Worm (Caenorhabditis elegans) whole organism, L4 larva: ENCODE measurements around the gene gpdh-2.

Source experiments
- F37D6.2 ChIP-seq: sonication (generic microtip); optimal IDR thresholded peaks from 2 replicates; lab custom pipeline; 2016; ENCODE audit warnings: mild to moderate bottlenecking, missing genetic modification characterization, missing compliant biosample characterization
- T20F7.1 ChIP-seq: fragments of 200-800 bp; sonication (Bioruptor generic); optimal IDR thresholded peaks from 2 replicates; lab custom pipeline; 2018; ENCODE audit warnings: mild to moderate bottlenecking, missing genetic modification characterization, missing compliant biosample characterization
- T26A8.4 ChIP-seq: fragments of 200-800 bp; sonication (Bioruptor generic); IDR thresholded peaks from 2 replicates; pipeline ENCODE4 v1.3.6; 2022; ENCODE audit warnings: missing genetic modification characterization, missing compliant biosample characterization
- Y5F2A.4 ChIP-seq: fragments of 200-800 bp; sonication (Bioruptor generic); optimal IDR thresholded peaks from 2 replicates; lab custom pipeline; 2018; ENCODE audit warnings: mild to moderate bottlenecking, missing genetic modification characterization, missing compliant biosample characterization
- Y75B8A.6 ChIP-seq: fragments of 200-800 bp; sonication (Bioruptor generic); IDR thresholded peaks from 2 replicates; pipeline ENCODE4 v1.3.6; 2022; ENCODE audit warnings: missing genetic modification reagents, missing genetic modification characterization, missing compliant biosample characterization
- aha-1 ChIP-seq: fragments of 150-350 bp; peaks from one replicate; lab custom pipeline; 2014; ENCODE audit warnings: missing biosample characterization, missing genetic modification characterization
- aly-2 ChIP-seq: sonication (generic microtip); optimal IDR thresholded peaks from 2 replicates; lab custom pipeline; 2018; ENCODE audit warnings: missing biosample characterization, missing genetic modification characterization
- ama-1 ChIP-seq: fragments of 150-350 bp; optimal IDR thresholded peaks from 2 replicates; lab custom pipeline; 2014; ENCODE audit warnings: inconsistent platforms, mixed read lengths
- arid-1 ChIP-seq: fragments of 200-800 bp; sonication (Bioruptor generic); conservative IDR thresholded peaks from 2 replicates; pipeline ENCODE4 v1.3.6; 2022; ENCODE audit warnings: missing genetic modification reagents, missing genetic modification characterization, missing compliant biosample characterization
- ceh-20 ChIP-seq: fragments of 200-800 bp; sonication (Bioruptor generic); IDR thresholded peaks from 2 replicates; pipeline ENCODE4 v1.3.6; 2022; ENCODE audit warnings: missing genetic modification reagents, missing genetic modification characterization, missing compliant biosample characterization
- daf-12 ChIP-seq: fragments of 150-350 bp; optimal IDR thresholded peaks from 2 replicates; lab custom pipeline; 2014; ENCODE audit warnings: missing biosample characterization, missing genetic modification reagents, missing genetic modification characterization
- daf-16 ChIP-seq, 3 experiments: sonication (generic microtip); optimal IDR thresholded peaks; 2 replicates each; lab custom pipeline; 2016 to 2017; ENCODE audit warnings: missing genetic modification characterization in 3 of 3, missing genetic modification reagents in 3 of 3, mild to moderate bottlenecking in 2 of 3, missing compliant biosample characterization in 2 of 3, missing biosample characterization in 1 of 3, moderate library complexity in 1 of 3
- daf-19 ChIP-seq: fragments of 200-800 bp; sonication (Bioruptor generic); conservative IDR thresholded peaks from 2 replicates; pipeline ENCODE4 v1.3.6; 2022; ENCODE audit warnings: missing genetic modification characterization, missing compliant biosample characterization
- dpl-1 ChIP-seq: fragments of 150-350 bp; optimal IDR thresholded peaks from 2 replicates; lab custom pipeline; 2014; ENCODE audit warnings: missing biosample characterization, missing genetic modification reagents, missing genetic modification characterization
- dve-1 ChIP-seq: sonication (generic microtip); optimal IDR thresholded peaks from 2 replicates; lab custom pipeline; 2017; ENCODE audit warnings: antibody characterized with exemption, mild to moderate bottlenecking, missing genetic modification characterization, missing compliant biosample characterization; ENCODE audit not compliant: insufficient read depth
- fkh-10 ChIP-seq: fragments of 150-350 bp; optimal IDR thresholded peaks from 2 replicates; lab custom pipeline; 2014; ENCODE audit warnings: missing biosample characterization, missing genetic modification reagents, missing genetic modification characterization
- gei-8 ChIP-seq: fragments of 200-800 bp; sonication (Bioruptor generic); optimal IDR thresholded peaks from 2 replicates; lab custom pipeline; 2018; ENCODE audit warnings: mild to moderate bottlenecking, missing genetic modification characterization, missing compliant biosample characterization
- hif-1 ChIP-seq, 2 experiments: sonication (generic microtip); optimal IDR thresholded peaks; 2 replicates each; lab custom pipeline; 2016 to 2017; ENCODE audit warnings: missing compliant biosample characterization in 2 of 2, missing genetic modification characterization in 2 of 2, missing genetic modification reagents in 2 of 2, missing genotype in 2 of 2, mild to moderate bottlenecking in 1 of 2
- hlh-11 ChIP-seq: fragments of 200-800 bp; sonication (Bioruptor generic); optimal IDR thresholded peaks from 2 replicates; lab custom pipeline; 2018; ENCODE audit warnings: mild to moderate bottlenecking, missing genetic modification characterization, missing compliant biosample characterization
- hlh-30 ChIP-seq: sonication (generic microtip); optimal IDR thresholded peaks from 2 replicates; lab custom pipeline; 2017; ENCODE audit warnings: antibody characterized with exemption, mild to moderate bottlenecking, missing genetic modification characterization, missing compliant biosample characterization; ENCODE audit not compliant: insufficient read depth
- lin-13 ChIP-seq: fragments of 150-350 bp; optimal IDR thresholded peaks from 2 replicates; lab custom pipeline; 2014; ENCODE audit warnings: missing biosample characterization, missing genetic modification reagents, missing genetic modification characterization
- lin-38 ChIP-seq: fragments of 200-800 bp; sonication (Bioruptor generic); IDR thresholded peaks from 2 replicates; pipeline ENCODE4 v1.3.6; 2022; ENCODE audit warnings: missing genetic modification reagents, missing genetic modification characterization, missing compliant biosample characterization
- lir-3 ChIP-seq: sonication (generic microtip); optimal IDR thresholded peaks from 2 replicates; lab custom pipeline; 2016; ENCODE audit warnings: mild to moderate bottlenecking, missing genetic modification characterization, missing compliant biosample characterization
- lsy-2 ChIP-seq, 2 experiments: fragments of 150-350 bp in 1 of 2; sonication (generic microtip) in 1 of 2; optimal IDR thresholded peaks; 2 replicates each; lab custom pipeline; 2014 to 2017; ENCODE audit warnings: missing biosample characterization in 2 of 2, missing genetic modification characterization in 2 of 2
- mdl-1 ChIP-seq, 2 experiments: fragments of 150-350 bp in 1 of 2; sonication (generic microtip) in 1 of 2; optimal IDR thresholded peaks; 2 replicates each; lab custom pipeline; 2014 to 2017; ENCODE audit warnings: missing biosample characterization in 2 of 2, missing genetic modification characterization in 2 of 2
- mes-2 ChIP-seq: sonication (generic microtip); optimal IDR thresholded peaks from 2 replicates; lab custom pipeline; 2016; ENCODE audit warnings: missing genotype, mild to moderate bottlenecking, missing genetic modification characterization, missing compliant biosample characterization; ENCODE audit not compliant: poor library complexity, severe bottlenecking
- mxl-3 ChIP-seq: fragments of 200-800 bp; sonication (Bioruptor generic); optimal IDR thresholded peaks from 2 replicates; lab custom pipeline; 2018; ENCODE audit warnings: mild to moderate bottlenecking, missing genetic modification characterization, missing compliant biosample characterization
- nhr-102 ChIP-seq: sonication (generic microtip); optimal IDR thresholded peaks from 2 replicates; lab custom pipeline; 2016; ENCODE audit warnings: mild to moderate bottlenecking, missing genetic modification characterization, moderate library complexity, missing compliant biosample characterization
- nhr-237 ChIP-seq: sonication (generic microtip); optimal IDR thresholded peaks from 2 replicates; lab custom pipeline; 2017; ENCODE audit warnings: missing biosample characterization, missing genetic modification characterization
- nhr-42 ChIP-seq: fragments of 200-800 bp; sonication (Bioruptor generic); IDR thresholded peaks from 2 replicates; pipeline ENCODE4 v1.3.6; 2022; ENCODE audit warnings: missing genetic modification characterization, missing compliant biosample characterization
- nhr-48 ChIP-seq: sonication (generic microtip); optimal IDR thresholded peaks from 2 replicates; lab custom pipeline; 2016; ENCODE audit warnings: mild to moderate bottlenecking, missing genetic modification characterization, missing compliant biosample characterization
- nhr-6 ChIP-seq: fragments of 150-350 bp; optimal IDR thresholded peaks from 2 replicates; lab custom pipeline; 2014; ENCODE audit warnings: missing biosample characterization, missing genetic modification characterization
- nhr-77 ChIP-seq: fragments of 150-350 bp; optimal IDR thresholded peaks from 2 replicates; lab custom pipeline; 2014; ENCODE audit warnings: missing biosample characterization, missing genetic modification characterization
- php-3 ChIP-seq: fragments of 200-800 bp; sonication (Bioruptor generic); IDR thresholded peaks from 2 replicates; pipeline ENCODE4 v1.3.6; 2022; ENCODE audit warnings: missing genetic modification reagents, missing genetic modification characterization, missing compliant biosample characterization
- pqm-1 ChIP-seq: sonication (generic microtip); optimal IDR thresholded peaks from 2 replicates; lab custom pipeline; 2017; ENCODE audit warnings: missing biosample characterization, missing genetic modification characterization
- rbr-2 ChIP-seq: sonication (generic microtip); optimal IDR thresholded peaks from 2 replicates; lab custom pipeline; 2016; ENCODE audit warnings: missing genotype, missing genetic modification characterization, missing compliant biosample characterization
- sdz-12 ChIP-seq: fragments of 200-800 bp; sonication (Bioruptor generic); optimal IDR thresholded peaks from 2 replicates; lab custom pipeline; 2018; ENCODE audit warnings: mild to moderate bottlenecking, missing genetic modification characterization, missing compliant biosample characterization
- set-16 ChIP-seq: fragments of 200-800 bp; sonication (Bioruptor generic); IDR thresholded peaks from 2 replicates; pipeline ENCODE4 v1.3.6; 2022; ENCODE audit warnings: missing genetic modification reagents, missing genetic modification characterization, missing compliant biosample characterization
- skn-1 ChIP-seq: fragments of 150-350 bp; optimal IDR thresholded peaks from 2 replicates; lab custom pipeline; 2014; ENCODE audit warnings: missing biosample characterization, missing genetic modification characterization
- unc-39 ChIP-seq: sonication (generic microtip); optimal IDR thresholded peaks from 2 replicates; lab custom pipeline; 2017; ENCODE audit warnings: missing biosample characterization, missing genetic modification characterization
- zip-2 ChIP-seq: fragments of 150-350 bp; optimal IDR thresholded peaks from 2 replicates; lab custom pipeline; 2014; ENCODE audit warnings: missing biosample characterization, missing genetic modification characterization
- ztf-7 ChIP-seq: fragments of 150-350 bp; optimal IDR thresholded peaks from 2 replicates; lab custom pipeline; 2014; ENCODE audit warnings: missing biosample characterization, missing genetic modification characterization

Gene gpdh-2

ce11 chrIII:9817087-9817612 lies 41.8 kb downstream of the gpdh-2 start, which contains the start of gene cnx-1 (continued):
- TF ChIP-seq hlh-30 (tag; lab: Kevin White, UChicago), result no peak
- TF ChIP-seq aha-1 (tag; lab: Kevin White, UChicago), result peak; percentile 84

DNA sequence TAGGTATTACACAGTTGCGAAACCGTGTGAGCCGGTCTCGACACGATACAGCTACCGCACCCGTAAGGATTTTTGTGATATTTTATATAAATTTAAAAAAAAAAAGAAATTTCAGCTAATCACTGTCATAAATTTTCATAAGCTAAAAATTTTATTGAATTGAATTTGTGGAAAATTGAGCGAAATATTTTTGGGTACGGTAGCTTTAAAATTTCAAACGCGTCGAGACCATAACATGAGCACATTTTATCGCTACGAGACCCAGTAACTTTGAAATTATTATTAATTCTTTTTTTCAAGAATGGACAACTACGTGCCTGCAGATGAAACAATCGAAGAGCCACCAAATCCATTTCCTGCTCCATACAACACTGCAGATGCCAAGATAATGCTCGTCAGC lies 45.8 kb downstream of the gpdh-2 start, which contains the start of gene ZK632.14:
TSS of gene ZK632.14 (plus strand) at position 301 of the 400 bp plus-strand sequence.
- TF ChIP-seq daf-12 (tag; lab: Kevin White, UChicago) (no peak), T26A8.4 (GFP tag; lab: Robert Waterston, UW) (0 out of 2 replicates have a peak, but pooled peaks have one; percentile 13)

DNA sequence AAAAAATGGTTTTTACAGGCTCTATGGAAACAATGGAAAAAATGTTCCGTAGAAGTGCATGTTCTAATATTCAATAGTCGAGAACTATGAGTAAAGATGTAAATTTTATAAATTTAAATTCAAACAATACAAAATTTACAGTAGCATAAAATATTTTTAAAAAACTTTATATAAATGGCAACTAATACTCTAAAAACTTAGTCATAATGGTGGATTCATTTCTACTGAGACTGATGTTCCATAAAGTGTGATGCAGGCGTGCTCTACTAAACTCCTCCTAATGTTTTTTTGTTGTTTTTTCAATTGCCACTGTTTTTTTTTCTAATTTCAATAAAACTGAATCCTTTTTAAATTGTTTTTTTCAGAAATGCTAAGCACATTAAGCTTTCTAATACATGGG lies 50.8 kb downstream of the gpdh-2 start, which contains the start of gene gtap-2:
TSS of gene gtap-2 (plus strand) at position 366 of the 400 bp plus-strand sequence.
- TF ChIP-seq dve-1 (tag; lab: Kevin White, UChicago) (peak; percentile 3), mes-2 (tag; lab: Kevin White, UChicago) (peak; percentile 35), lsy-2 (tag; optimal IDR thresholded peaks at IDR 0.05; lab: Kevin White, UChicago) (peak in 1 of 2 experiments; percentile 37), sdz-12 (GFP tag; lab: Kevin White, UChicago) (no peak), nhr-237 (tag; lab: Kevin White, UChicago) (no peak), ztf-7 (tag; lab: Kevin White, UChicago) (no peak), zip-2 (tag; lab: Kevin White, UChicago) (no peak), hif-1 (tag; optimal IDR thresholded peaks at IDR 0.05; lab: Kevin White, UChicago) (peak in 1 of 2 experiments; percentile 54), Y75B8A.6 (no peak), T20F7.1 (GFP tag; lab: Kevin White, UChicago) (peak; percentile 37), F37D6.2 (tag; lab: Kevin White, UChicago) (no peak), lin-38 (GFP tag; lab: Robert Waterston, UW) (peak; percentile 53), hlh-30 (tag; lab: Kevin White, UChicago) (peak; percentile 9)

ce11 chrIII:9807560-9808046 lies 51.4 kb downstream of the gpdh-2 start:
- no peak for TF ChIP-seq aly-2 (tag; lab: Kevin White, UChicago)
- no peak for TF ChIP-seq nhr-42
- peak; percentile 94 for TF ChIP-seq php-3
- 0 out of 2 replicates have a peak, but pooled peaks have one; percentile 15 for TF ChIP-seq T26A8.4 (GFP tag; lab: Robert Waterston, UW)
- TF ChIP-seq arid-1 (GFP tag; lab: Robert Waterston, UW), result no peak
- no peak for TF ChIP-seq set-16
- no peak for TF ChIP-seq unc-39 (tag; lab: Kevin White, UChicago)
- TF ChIP-seq dpl-1 (GFP tag; lab: Kevin White, UChicago), result peak; percentile 34
- TF ChIP-seq daf-16 (GFP tag; optimal IDR thresholded peaks at IDR 0.05; lab: Kevin White, UChicago), result no peak
- TF ChIP-seq daf-16 (tag; optimal IDR thresholded peaks at IDR 0.05; lab: Kevin White, UChicago), result peak; percentile 13
- TF ChIP-seq ama-1 (lab: Kevin White, UChicago), result peak; percentile 64
- no peak for TF ChIP-seq pqm-1
- no peak for TF ChIP-seq Y5F2A.4 (GFP tag; lab: Kevin White, UChicago)
- no peak for TF ChIP-seq skn-1 (tag; lab: Kevin White, UChicago)
- TF ChIP-seq zip-2 (tag; lab: Kevin White, UChicago), result peak; percentile 5
- peak; percentile 45 for TF ChIP-seq nhr-77 (tag; lab: Kevin White, UChicago)
- peak; percentile 87 for TF ChIP-seq hlh-30 (tag; lab: Kevin White, UChicago)
- TF ChIP-seq dve-1 (tag; lab: Kevin White, UChicago), result peak; percentile 61
- TF ChIP-seq lsy-2 (tag; optimal IDR thresholded peaks at IDR 0.05; lab: Kevin White, UChicago), result peak; percentile 2 to 25
- peak; percentile 79 for TF ChIP-seq mxl-3 (GFP tag; lab: Kevin White, UChicago)
- peak; percentile 81 for TF ChIP-seq aha-1 (tag; lab: Kevin White, UChicago)
- no peak for TF ChIP-seq ztf-7 (tag; lab: Kevin White, UChicago)
- peak; percentile 81 for TF ChIP-seq hlh-11 (tag; lab: Kevin White, UChicago)
- no peak for TF ChIP-seq Y75B8A.6
- TF ChIP-seq nhr-48 (tag; lab: Kevin White, UChicago), result peak; percentile 86
- peak; percentile 38 for TF ChIP-seq nhr-6 (tag; lab: Kevin White, UChicago)
- TF ChIP-seq rbr-2 (tag; lab: Kevin White, UChicago), result no peak
- TF ChIP-seq gei-8 (GFP tag; lab: Kevin White, UChicago), result no peak
- TF ChIP-seq ceh-20 (GFP tag; lab: Robert Waterston, UW), result peak; percentile 72
- TF ChIP-seq lir-3 (tag; lab: Kevin White, UChicago), result no peak
- no peak for TF ChIP-seq nhr-102 (tag; lab: Kevin White, UChicago)
- no peak for TF ChIP-seq daf-19 (GFP tag; lab: Robert Waterston, UW)
- peak; percentile 8 for TF ChIP-seq lin-13
- peak; percentile 23 to 79 for TF ChIP-seq mdl-1 (tag; optimal IDR thresholded peaks at IDR 0.05; lab: Kevin White, UChicago)
- TF ChIP-seq fkh-10 (GFP tag; lab: Kevin White, UChicago), result no peak
